Worm (Caenorhabditis elegans): ENCODE measurements around the gene srh-85.

ce11 chrV:2943859-2944258, 43.4 kb downstream of the srh-85 start, which contains the start of gene srw-137:
- TF ChIP-seq F49E8.2 (tag; optimal IDR thresholded peaks at IDR 0.05; ENCODE audit: insufficient read depth): no peak
- TF ChIP-seq die-1 (tag; optimal IDR thresholded peaks at IDR 0.05): no peak
- TF ChIP-seq K11D2.4 (GFP tag; IDR thresholded peaks at IDR 0.05): no peak
- no peak for TF ChIP-seq athp-1 (tag; optimal IDR thresholded peaks at IDR 0.05)
- no peak for TF ChIP-seq D2030.7 (GFP tag; IDR thresholded peaks at IDR 0.05)
- TF ChIP-seq attf-3 (GFP tag; conservative IDR thresholded peaks at IDR 0.05): no peak
- no peak for TF ChIP-seq dpl-1 (GFP tag; optimal IDR thresholded peaks at IDR 0.05)
- TF ChIP-seq madf-6 (GFP tag; IDR thresholded peaks at IDR 0.05): no peak
- no peak for TF ChIP-seq ceh-100 (GFP tag; IDR thresholded peaks at IDR 0.05)
- TF ChIP-seq pha-4 (tag; optimal IDR thresholded peaks at IDR 0.05): no peak
- no peak for TF ChIP-seq Y53G8AR.9 (GFP tag; conservative IDR thresholded peaks at IDR 0.05)
- TF ChIP-seq nhr-90 (tag; optimal IDR thresholded peaks at IDR 0.05): no peak
- TF ChIP-seq ama-1 (optimal IDR thresholded peaks at IDR 0.05): no peak
- no peak for TF ChIP-seq ama-1 (GFP tag; optimal IDR thresholded peaks at IDR 0.05)
- no peak for TF ChIP-seq C06A6.2 (GFP tag; conservative IDR thresholded peaks at IDR 0.05)

All from whole organism, young adult.